Worm (Caenorhabditis elegans) whole organism, midembryonic: ENCODE data around the gene cwp-5.

Experiments used
- T22C8.4 ChIP-seq: fragments of 200-800 bp; sonication (Bioruptor generic); IDR thresholded peaks from 2 replicates; pipeline ENCODE4 v1.3.6; 2022; ENCODE audit warnings: missing genetic modification characterization, missing compliant biosample characterization
- cog-1 ChIP-seq: sonication (generic microtip); optimal IDR thresholded peaks from 2 replicates; lab custom pipeline; 2016; ENCODE audit warnings: missing genetic modification characterization, missing compliant biosample characterization
- klf-2 ChIP-seq: fragments of 200-800 bp; sonication (Bioruptor generic); conservative IDR thresholded peaks from 2 replicates; pipeline ENCODE4 v1.3.6; 2022; ENCODE audit warnings: missing genetic modification reagents, missing genetic modification characterization, missing compliant biosample characterization
- tab-1 ChIP-seq: fragments of 200-800 bp; sonication (Bioruptor generic); IDR thresholded peaks from 2 replicates; pipeline ENCODE4 v1.3.6; 2022; ENCODE audit warnings: missing genetic modification characterization, missing compliant biosample characterization
- ztf-23 ChIP-seq: fragments of 200-800 bp; sonication (Bioruptor generic); IDR thresholded peaks from 2 replicates; pipeline ENCODE4 v1.3.6; 2022; ENCODE audit warnings: missing genetic modification reagents, missing genetic modification characterization, missing compliant biosample characterization

DNA sequence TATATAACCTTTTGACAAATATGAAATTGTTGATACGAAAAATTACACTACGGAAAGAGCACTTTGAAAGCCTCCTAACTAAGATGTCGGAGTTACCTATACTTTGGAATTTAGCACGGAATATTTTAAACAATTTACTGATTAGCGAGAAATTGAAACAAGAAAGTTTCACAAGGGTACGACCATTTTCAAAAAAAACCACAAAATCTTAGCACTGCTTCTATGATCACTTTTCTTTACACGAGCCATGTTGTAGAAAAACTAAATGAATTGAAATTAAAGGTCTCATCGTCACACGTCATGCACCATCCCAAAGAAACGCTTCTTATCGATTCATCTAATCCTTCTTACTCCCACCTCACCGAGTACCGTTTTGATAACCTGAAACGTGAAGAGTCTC lies 55.0 kb downstream of the cwp-5 start, which contains the start of gene F09A5.2:
- TF ChIP-seq klf-2 (GFP tag; lab: Robert Waterston, UW) (no peak), T22C8.4 (GFP tag; lab: Robert Waterston, UW) (no peak), cog-1 (no peak), tab-1 (GFP tag; lab: Robert Waterston, UW) (no peak), ztf-23 (no peak)
